Fruit fly (Drosophila melanogaster): ENCODE data around the gene CG3345.

CG3345 gene

dm6 chr2L:240176-240769 is 28.6 kb upstream of the CG3345 start:
- TF ChIP-seq psq (optimal IDR thresholded peaks at IDR 0.05), result no peak
- no peak for TF ChIP-seq Dll (optimal IDR thresholded peaks at IDR 0.05)
- TF ChIP-seq EcR (GFP tag; optimal IDR thresholded peaks at IDR 0.05), result no peak
- TF ChIP-seq pan (optimal IDR thresholded peaks at IDR 0.05), result no peak
- TF ChIP-seq CG8478 (optimal IDR thresholded peaks at IDR 0.05), result no peak
- no peak for TF ChIP-seq usp (GFP tag; optimal IDR thresholded peaks at IDR 0.05)

dm6 chr2L:241415-241814 is 27.5 kb upstream of the CG3345 start:
- TF ChIP-seq EcR (GFP tag; optimal IDR thresholded peaks at IDR 0.05) (no peak), pan (optimal IDR thresholded peaks at IDR 0.05) (no peak)

- no peak for TF ChIP-seq EcR (GFP tag; optimal IDR thresholded peaks at IDR 0.05)
- no peak for TF ChIP-seq psq (optimal IDR thresholded peaks at IDR 0.05)
- no peak for TF ChIP-seq Dll (optimal IDR thresholded peaks at IDR 0.05)
- TF ChIP-seq pan (optimal IDR thresholded peaks at IDR 0.05), result no peak
- TF ChIP-seq CG8478 (optimal IDR thresholded peaks at IDR 0.05), result no peak
- no peak for TF ChIP-seq usp (GFP tag; optimal IDR thresholded peaks at IDR 0.05)
Observed at dm6 chr2L:243123-243522, 25.8 kb upstream of the CG3345 start.

DNA sequence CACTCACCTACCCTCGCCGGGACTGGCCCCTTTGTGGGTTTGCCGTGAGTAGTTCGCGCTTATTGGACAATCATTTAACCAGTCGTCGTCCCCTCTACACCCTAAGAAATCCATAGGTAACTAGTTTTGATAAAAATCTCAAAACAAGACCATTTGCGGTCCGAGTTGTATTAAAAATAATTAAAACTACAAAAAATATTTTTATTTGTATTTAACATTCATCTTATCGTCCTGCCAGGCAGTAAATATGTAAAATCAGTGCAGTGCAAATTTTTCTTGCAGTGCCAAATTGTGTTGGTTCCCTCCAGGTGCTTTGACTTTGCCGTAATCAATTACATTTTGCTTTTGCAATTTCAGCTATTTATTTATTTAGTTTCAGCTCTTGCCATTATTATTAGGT is 25.1 kb upstream of the CG3345 start:
- TF ChIP-seq CG8478 (optimal IDR thresholded peaks at IDR 0.05), result no peak
- TF ChIP-seq pan (optimal IDR thresholded peaks at IDR 0.05), result no peak
- no peak for TF ChIP-seq usp (GFP tag; optimal IDR thresholded peaks at IDR 0.05)
- no peak for TF ChIP-seq EcR (GFP tag; optimal IDR thresholded peaks at IDR 0.05)
- TF ChIP-seq psq (optimal IDR thresholded peaks at IDR 0.05), result no peak
- TF ChIP-seq Dll (optimal IDR thresholded peaks at IDR 0.05), result no peak

DNA sequence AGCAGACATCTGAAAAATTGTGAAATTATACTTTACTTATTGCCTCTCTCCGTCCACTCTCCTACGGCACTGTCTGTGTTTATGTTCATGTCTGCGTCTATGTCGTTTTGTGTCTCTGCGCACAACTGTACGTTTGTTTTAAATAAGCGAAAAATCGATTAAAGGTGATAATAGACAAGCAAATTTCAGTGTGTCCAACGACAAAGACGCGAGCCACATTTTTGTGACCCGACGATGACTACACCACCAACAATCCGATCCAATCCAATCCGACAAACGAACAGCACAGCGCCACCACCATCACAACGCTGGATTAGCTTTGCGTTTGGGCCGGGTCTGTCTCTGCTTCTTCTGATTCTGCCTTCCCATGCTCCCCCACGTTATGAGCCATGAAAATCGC is 24.3 kb upstream of the CG3345 start:
- TF ChIP-seq usp (GFP tag; optimal IDR thresholded peaks at IDR 0.05), result no peak
- no peak for TF ChIP-seq pan (optimal IDR thresholded peaks at IDR 0.05)
- TF ChIP-seq psq (optimal IDR thresholded peaks at IDR 0.05), result no peak
- no peak for TF ChIP-seq CG8478 (optimal IDR thresholded peaks at IDR 0.05)
- TF ChIP-seq EcR (GFP tag; optimal IDR thresholded peaks at IDR 0.05), result no peak
- TF ChIP-seq Dll (optimal IDR thresholded peaks at IDR 0.05), result no peak

DNA sequence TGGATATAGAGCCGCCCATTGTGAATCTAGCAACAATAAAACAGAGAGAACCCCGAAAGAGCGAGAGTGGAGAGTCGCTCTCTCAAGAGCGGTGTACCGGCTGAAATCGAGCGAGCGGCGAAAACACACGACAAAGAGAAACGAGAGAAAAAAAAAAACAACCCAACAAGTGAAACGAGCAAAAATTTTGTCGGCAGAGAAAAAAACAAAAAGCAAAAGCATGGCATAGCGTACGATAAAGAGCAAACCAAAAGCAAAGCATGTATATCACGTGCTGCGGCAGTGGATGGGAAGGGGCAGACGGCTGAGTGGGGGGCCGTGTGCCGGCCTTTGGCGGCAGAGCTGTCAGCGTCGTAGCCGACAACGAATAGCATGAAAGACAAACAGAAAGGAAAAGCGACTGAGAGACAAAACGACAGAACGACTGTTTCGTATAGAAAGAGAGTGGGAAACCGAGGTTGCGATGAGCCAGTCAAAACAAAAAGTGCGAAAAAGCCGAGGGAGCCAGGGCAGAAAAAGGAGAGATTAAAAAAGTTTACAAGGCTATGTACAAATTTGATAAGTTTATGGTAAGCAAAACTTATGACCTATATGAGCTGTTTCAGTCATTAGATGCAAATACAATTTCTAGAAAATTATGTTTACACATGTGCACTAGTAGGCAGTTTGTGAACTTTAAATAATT is 22.1 kb upstream of the CG3345 start:
- TF ChIP-seq Dll (optimal IDR thresholded peaks at IDR 0.05) (peak; percentile 79), EcR (GFP tag; optimal IDR thresholded peaks at IDR 0.05) (no peak)

DNA sequence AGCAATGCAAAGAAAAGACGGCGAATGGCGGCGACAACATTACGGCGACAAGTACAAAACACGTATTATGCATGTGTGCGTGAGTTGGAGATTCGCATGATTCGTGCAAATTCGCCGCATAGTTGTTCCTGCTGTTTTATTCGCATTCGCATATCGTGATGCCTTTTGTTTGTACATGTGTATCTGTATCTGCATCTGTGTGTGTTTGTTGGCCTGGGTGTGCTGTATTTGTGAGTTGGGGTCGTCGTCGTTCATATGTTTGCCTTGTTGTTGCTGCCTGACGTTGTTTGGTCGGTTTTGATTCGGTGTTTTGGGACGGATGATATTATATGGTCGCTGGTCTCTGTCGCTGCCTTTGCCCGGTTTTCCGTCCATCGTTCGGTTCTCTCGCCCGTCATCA is 21.5 kb upstream of the CG3345 start:
- TF ChIP-seq pan (optimal IDR thresholded peaks at IDR 0.05) (no peak), EcR (GFP tag; optimal IDR thresholded peaks at IDR 0.05) (no peak), CG8478 (optimal IDR thresholded peaks at IDR 0.05) (no peak), psq (optimal IDR thresholded peaks at IDR 0.05) (no peak), Dll (optimal IDR thresholded peaks at IDR 0.05) (no peak), usp (GFP tag; optimal IDR thresholded peaks at IDR 0.05) (no peak)

dm6 chr2L:247845-248473 is 20.9 kb upstream of the CG3345 start:
- no peak for TF ChIP-seq psq (optimal IDR thresholded peaks at IDR 0.05)
- no peak for TF ChIP-seq pan (optimal IDR thresholded peaks at IDR 0.05)
- TF ChIP-seq Dll (optimal IDR thresholded peaks at IDR 0.05), result no peak
- no peak for TF ChIP-seq CG8478 (optimal IDR thresholded peaks at IDR 0.05)
- no peak for TF ChIP-seq usp (GFP tag; optimal IDR thresholded peaks at IDR 0.05)
- TF ChIP-seq EcR (GFP tag; optimal IDR thresholded peaks at IDR 0.05), result no peak

DNA sequence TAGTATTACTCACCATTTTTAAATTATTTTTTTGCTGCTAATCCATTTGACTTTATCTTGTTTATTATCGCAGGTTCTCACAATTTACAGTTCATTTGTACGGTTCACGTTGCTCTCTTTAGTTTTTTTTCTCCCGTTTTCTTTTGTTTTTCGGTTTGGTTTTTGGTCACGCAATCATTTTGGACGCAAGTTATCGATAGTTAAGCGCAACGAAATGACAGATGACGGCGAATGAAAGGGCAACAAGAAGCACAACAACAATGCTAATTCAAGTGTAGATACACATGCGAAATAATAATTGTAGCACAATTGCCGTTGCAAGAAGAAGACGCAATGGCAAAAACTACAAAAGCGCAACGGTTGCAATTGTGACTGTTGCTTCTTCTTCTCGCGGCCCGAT is 20.3 kb upstream of the CG3345 start:
- TF ChIP-seq pan (optimal IDR thresholded peaks at IDR 0.05), result no peak
- no peak for TF ChIP-seq CG8478 (optimal IDR thresholded peaks at IDR 0.05)
- TF ChIP-seq EcR (GFP tag; optimal IDR thresholded peaks at IDR 0.05), result no peak
- TF ChIP-seq psq (optimal IDR thresholded peaks at IDR 0.05), result no peak
- no peak for TF ChIP-seq usp (GFP tag; optimal IDR thresholded peaks at IDR 0.05)
- no peak for TF ChIP-seq Dll (optimal IDR thresholded peaks at IDR 0.05)

DNA sequence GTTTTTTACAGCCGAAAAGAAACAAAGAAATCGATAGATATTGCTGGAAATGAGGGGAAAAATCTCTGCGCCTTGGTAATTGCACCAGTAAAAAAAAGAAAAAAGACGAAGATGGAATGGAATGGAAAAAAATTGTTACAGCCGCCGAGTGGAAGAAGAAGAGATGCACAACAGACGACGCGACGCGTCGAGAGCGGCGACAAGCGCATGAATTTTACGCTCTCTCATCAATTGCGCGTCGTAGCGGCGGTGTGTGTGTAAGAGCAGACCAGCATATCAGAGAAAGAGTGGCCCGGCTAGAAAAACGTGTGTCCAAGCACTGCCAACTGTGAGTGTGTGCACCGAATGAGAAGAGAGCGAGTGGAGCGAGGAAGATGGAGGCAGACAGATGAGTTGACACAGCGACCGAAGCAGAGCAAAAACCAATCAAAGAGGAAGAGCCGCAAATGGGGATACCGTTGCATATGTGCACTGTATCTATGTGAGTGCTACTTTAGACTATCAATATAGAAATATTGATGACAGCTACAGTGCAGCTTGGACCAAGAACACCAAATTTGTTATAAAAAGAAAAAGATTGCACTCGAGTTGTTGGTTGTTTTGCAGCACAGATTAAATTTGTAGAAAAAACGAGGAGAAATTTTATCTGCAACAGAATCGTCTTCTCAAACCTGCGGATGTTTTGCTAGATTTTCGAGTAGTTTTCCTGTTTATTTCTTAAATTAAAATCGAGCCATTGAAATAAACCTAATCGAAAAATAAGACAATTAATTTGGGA is 19.7 kb upstream of the CG3345 start:
- TF ChIP-seq Dll (optimal IDR thresholded peaks at IDR 0.05) (peak; percentile 91), CG8478 (optimal IDR thresholded peaks at IDR 0.05) (no peak)

DNA sequence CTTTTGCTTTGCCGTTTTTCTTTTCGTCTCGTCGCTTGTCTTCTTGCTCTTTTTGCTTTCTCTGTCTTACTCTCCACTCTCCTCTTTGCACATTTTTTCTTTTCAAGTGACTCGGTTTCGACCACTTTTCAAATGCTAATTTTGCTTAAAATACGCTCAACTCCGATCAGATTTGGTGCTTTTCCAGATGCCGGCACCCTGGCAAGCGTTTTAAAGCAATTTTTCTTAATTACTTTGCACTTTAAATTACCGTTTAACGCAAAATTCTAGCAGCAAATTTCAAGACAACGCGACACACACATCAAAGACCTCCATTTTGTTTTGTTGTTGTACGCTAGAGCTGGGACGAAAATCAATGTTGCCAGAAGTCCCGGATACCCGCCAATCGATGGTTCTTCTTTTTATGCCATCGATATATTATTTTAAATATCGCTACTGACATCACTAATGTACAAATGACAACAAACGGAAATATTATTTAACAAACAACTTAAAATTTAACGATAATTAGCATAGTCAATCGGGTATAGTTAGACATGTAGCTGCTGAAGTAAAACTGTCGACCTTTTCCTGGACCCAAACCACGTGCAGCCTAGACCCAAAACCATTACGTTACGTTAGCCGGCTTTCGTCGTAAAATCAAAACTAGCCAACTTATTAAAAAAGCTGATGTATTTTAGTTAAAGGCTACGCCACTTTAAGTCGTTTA is 18.2 kb upstream of the CG3345 start, which contains the start of gene kis:
Gene kis (minus strand): TSS at position 317 of the 709 bp plus-strand sequence.
- TF ChIP-seq psq (optimal IDR thresholded peaks at IDR 0.05) (no peak), usp (GFP tag; optimal IDR thresholded peaks at IDR 0.05) (no peak), Dll (optimal IDR thresholded peaks at IDR 0.05) (no peak), pan (optimal IDR thresholded peaks at IDR 0.05) (no peak), CG8478 (optimal IDR thresholded peaks at IDR 0.05) (no peak), EcR (GFP tag; optimal IDR thresholded peaks at IDR 0.05) (no peak)

DNA sequence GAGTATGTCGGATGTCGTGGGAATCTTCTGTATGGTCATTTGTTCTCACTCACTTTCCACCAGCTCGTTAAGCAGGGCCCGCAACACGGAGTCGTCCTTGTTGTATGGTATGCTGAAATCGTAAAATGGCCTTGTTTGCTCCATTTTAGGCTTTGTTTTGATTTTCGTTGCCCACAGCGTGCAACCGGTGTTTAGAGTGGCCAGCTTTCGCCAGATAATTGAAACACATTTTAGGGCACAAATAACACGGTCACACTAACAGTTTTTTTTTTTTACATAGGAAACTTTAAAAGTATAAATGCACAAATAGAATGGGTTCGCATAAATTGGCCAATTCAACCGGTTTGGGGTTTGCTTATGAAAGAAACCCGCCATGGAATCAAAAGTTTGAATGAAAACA is 16.7 kb upstream of the CG3345 start, which contains the start of gene Rpp30:
Gene Rpp30 (minus strand): TSS at position 200 of the 400 bp plus-strand sequence.
- TF ChIP-seq EcR (GFP tag; optimal IDR thresholded peaks at IDR 0.05) (no peak), pan (optimal IDR thresholded peaks at IDR 0.05) (no peak), psq (optimal IDR thresholded peaks at IDR 0.05) (no peak), CG8478 (optimal IDR thresholded peaks at IDR 0.05) (no peak), usp (GFP tag; optimal IDR thresholded peaks at IDR 0.05) (no peak)
